Worm (Caenorhabditis elegans) whole organism, late embryonic: Measurements from ENCODE around the gene rpoa-12.

Source experiments
- ama-1 ChIP-seq: fragments of 150-350 bp; optimal IDR thresholded peaks from 2 replicates; lab custom pipeline; 2014
- lin-11 ChIP-seq: fragments of 200-800 bp; sonication (Bioruptor generic); optimal IDR thresholded peaks from 2 replicates; lab custom pipeline; 2018; ENCODE audit warnings: mild to moderate bottlenecking, missing genetic modification characterization, missing compliant biosample characterization

DNA sequence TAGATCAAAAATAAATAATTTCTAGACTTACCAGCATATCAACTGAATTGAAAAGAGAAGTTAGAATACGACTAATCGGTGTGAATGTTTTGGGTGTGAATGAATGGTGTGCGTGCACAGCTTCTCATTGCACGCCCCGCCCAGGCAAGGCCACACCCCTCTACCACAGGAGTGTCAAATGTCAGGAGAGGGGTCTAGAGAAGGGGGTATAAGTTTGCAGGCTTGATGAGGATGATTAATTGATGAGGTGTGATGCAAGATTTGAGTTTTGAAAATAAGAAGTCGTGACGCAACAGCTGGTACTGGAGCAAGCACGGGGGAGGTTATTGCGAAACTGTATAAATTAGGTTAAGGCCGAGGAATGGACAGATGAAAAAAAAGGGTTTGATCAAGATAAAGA lies 9.2 kb upstream of the rpoa-12 start, which contains the start of gene egl-1:
- TF ChIP-seq lin-11 (tag; lab: Kevin White, UChicago): no peak
- TF ChIP-seq ama-1: no peak
